Fruit fly (Drosophila melanogaster): ENCODE data around the gene CG5984.

CG5984 gene

DNA sequence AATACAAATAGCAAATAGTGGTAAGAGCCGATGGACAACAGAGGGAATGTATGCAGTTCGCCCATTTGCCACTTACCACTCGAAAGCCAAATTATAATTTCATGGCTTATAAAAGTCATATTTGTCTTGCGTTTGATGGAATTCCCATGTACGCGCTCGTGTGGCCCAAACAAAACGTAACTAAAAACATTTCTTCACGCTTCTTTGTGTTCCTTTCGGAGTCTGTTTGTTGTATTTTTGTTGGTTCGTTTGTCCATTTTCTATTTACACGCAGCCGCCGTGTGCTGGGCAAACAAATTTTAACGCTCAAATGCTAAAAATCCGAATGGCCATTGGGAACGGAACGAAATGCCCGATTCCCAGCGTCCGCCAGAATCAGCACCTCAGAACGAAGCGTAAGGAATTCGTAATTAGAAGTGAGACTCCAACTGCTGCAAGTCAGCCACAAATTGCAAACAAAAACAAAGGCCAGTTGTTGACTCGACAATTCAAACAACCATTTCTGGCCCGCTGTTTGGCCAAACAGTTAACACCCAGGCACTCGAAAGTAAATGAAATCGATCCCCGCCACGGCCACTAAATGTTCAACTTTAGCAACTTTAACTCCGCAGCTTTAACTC lies 39.0 kb downstream of the CG5984 start (continued):
- TF ChIP-seq CG4360 (GFP tag; IDR thresholded peaks at IDR 0.05) (no peak), Xbp1 (GFP tag; optimal IDR thresholded peaks at IDR 0.05) (no peak), Doc3 (GFP tag; IDR thresholded peaks at IDR 0.05; ENCODE audit: partially characterized antibody) (no peak), CG13296 (GFP tag; optimal IDR thresholded peaks at IDR 0.05) (peak; percentile 22), jigr1 (GFP tag; IDR thresholded peaks at IDR 0.05) (no peak), Dll (GFP tag; IDR thresholded peaks at IDR 0.05; ENCODE audit: partially characterized antibody) (no peak), CG17802 (tag; optimal IDR thresholded peaks at IDR 0.05) (no peak), CG12769 (tag; optimal IDR thresholded peaks at IDR 0.05) (no peak), CG33557 (GFP tag; optimal IDR thresholded peaks at IDR 0.05) (peak; percentile 64), pita (GFP tag; optimal IDR thresholded peaks at IDR 0.05) (no peak), GATAe (GFP tag; conservative IDR thresholded peaks at IDR 0.05) (no peak), CG1529 (GFP tag; optimal IDR thresholded peaks at IDR 0.05) (peak; percentile 5), CG8089 (GFP tag; optimal IDR thresholded peaks at IDR 0.05) (peak; percentile 50), CG2199 (GFP tag; IDR thresholded peaks at IDR 0.05) (no peak), org-1 (GFP tag; optimal IDR thresholded peaks at IDR 0.05) (peak; percentile 56), Side (GFP tag; optimal IDR thresholded peaks at IDR 0.05) (peak; percentile 48), Neu2 (GFP tag; optimal IDR thresholded peaks at IDR 0.05; ENCODE audit: borderline replicate concordance) (no peak), CG2712 (tag; optimal IDR thresholded peaks at IDR 0.05) (peak; percentile 20), pho (GFP tag; optimal IDR thresholded peaks at IDR 0.05) (peak; percentile 19), Deaf1 (tag; optimal IDR thresholded peaks at IDR 0.05) (no peak), CG7928 (GFP tag; optimal IDR thresholded peaks at IDR 0.05) (no peak), CG8290 (GFP tag; optimal IDR thresholded peaks at IDR 0.05) (peak; percentile 27), CG8290 (tag; optimal IDR thresholded peaks at IDR 0.05) (peak in 1 of 2 experiments; percentile 24), sima (GFP tag; optimal IDR thresholded peaks at IDR 0.05) (no peak), Stat92E (GFP tag; optimal IDR thresholded peaks at IDR 0.05) (no peak), trem (tag; optimal IDR thresholded peaks at IDR 0.05) (no peak), CG1024 (GFP tag; IDR thresholded peaks at IDR 0.05) (peak; percentile 40; the same call in 1 of the 2 replicates), CG1602 (GFP tag; optimal IDR thresholded peaks at IDR 0.05) (peak; percentile 37), lilli (GFP tag; optimal IDR thresholded peaks at IDR 0.05) (no peak), pzg (GFP tag; optimal IDR thresholded peaks at IDR 0.05) (no peak), Hey (tag; optimal IDR thresholded peaks at IDR 0.05) (no peak), phol (tag; optimal IDR thresholded peaks at IDR 0.05) (no peak), Hr51 (GFP tag; optimal IDR thresholded peaks at IDR 0.05) (peak in 1 of 2 experiments; percentile 24), Rfx (GFP tag; IDR thresholded peaks at IDR 0.05) (peak; percentile 44), ab (GFP tag; optimal IDR thresholded peaks at IDR 0.05) (no peak), TFAM (GFP tag; optimal IDR thresholded peaks at IDR 0.05) (no peak), CG3838 (GFP tag; optimal IDR thresholded peaks at IDR 0.05) (no peak), aop (GFP tag; IDR thresholded peaks at IDR 0.05) (no peak), stc (GFP tag; IDR thresholded peaks at IDR 0.05) (0 out of 2 replicates have a peak, but pooled peaks have one; percentile 16), Xrp1 (GFP tag; IDR thresholded peaks at IDR 0.05) (peak; percentile 68; the same call in 1 of the 2 replicates), CG17361 (GFP tag; IDR thresholded peaks at IDR 0.05) (0 out of 3 replicates have a peak, but pooled peaks have one; percentile 12), dysf (GFP tag; IDR thresholded peaks at IDR 0.05) (peak; percentile 6; the same call in 1 of the 3 replicates), D19A (tag; optimal IDR thresholded peaks at IDR 0.05) (no peak), tio (GFP tag; optimal IDR thresholded peaks at IDR 0.05) (no peak), PHDP (tag; optimal IDR thresholded peaks at IDR 0.05) (peak; percentile 18), psq (GFP tag; optimal IDR thresholded peaks at IDR 0.05) (no peak), CG17385 (GFP tag; optimal IDR thresholded peaks at IDR 0.05) (peak; percentile 30), CTCF (GFP tag; optimal IDR thresholded peaks at IDR 0.05) (no peak), CG11504 (tag; optimal IDR thresholded peaks at IDR 0.05) (peak; percentile 24), croc (GFP tag; conservative IDR thresholded peaks at IDR 0.05) (no peak), Mad (GFP tag; optimal IDR thresholded peaks at IDR 0.05) (no peak)
